Worm (Caenorhabditis elegans) whole organism, young adult: ENCODE results near the gene K02F6.1.
A peak's percentile ranks its signal among the peaks of the same experiment; 100 is the strongest.
"Not testable (repeated sequence)": the region's sequence is repeated elsewhere in the genome, so short reads cannot be mapped to it uniquely, and the experiment has no call there.

ENCODE experiments used
- K12H6.12 ChIP-seq: fragments of 200-800 bp; sonication (Bioruptor generic); optimal IDR thresholded peaks from 2 replicates; lab custom pipeline; 2018; ENCODE audit warnings: mild to moderate bottlenecking, missing genetic modification characterization, missing compliant biosample characterization
- ama-1 ChIP-seq, 3 experiments: fragments of 150-350 bp in 1 of 3; sonication (generic microtip) in 2 of 3; optimal IDR thresholded peaks; 2 replicates each; lab custom pipeline; 2014 to 2018; ENCODE audit warnings: missing biosample characterization in 2 of 3, missing genetic modification characterization in 2 of 3, missing genetic modification reagents in 2 of 3
- bed-1 ChIP-seq: fragments of 200-800 bp; sonication (Bioruptor generic); IDR thresholded peaks from 2 replicates; pipeline ENCODE4 v1.3.6; 2022; ENCODE audit warnings: missing genetic modification reagents, missing genetic modification characterization, missing compliant biosample characterization
- ets-4 ChIP-seq: fragments of 200-800 bp; sonication (Bioruptor generic); optimal IDR thresholded peaks from 2 replicates; lab custom pipeline; 2018; ENCODE audit warnings: mild to moderate bottlenecking, missing genetic modification characterization, missing compliant biosample characterization
- him-1 ChIP-seq: sonication (generic microtip); optimal IDR thresholded peaks from 2 replicates; lab custom pipeline; 2016; ENCODE audit warnings: missing genotype, missing genetic modification reagents, missing genetic modification characterization, missing compliant biosample characterization
- lag-1 ChIP-seq: fragments of 200-800 bp; sonication (Bioruptor generic); IDR thresholded peaks from 2 replicates; pipeline ENCODE4 v1.3.6; 2022; ENCODE audit warnings: missing genetic modification reagents, missing genetic modification characterization, missing compliant biosample characterization
- pbrm-1 ChIP-seq: fragments of 200-800 bp; sonication (Bioruptor generic); IDR thresholded peaks from 2 replicates; pipeline ENCODE4 v1.3.6; 2022; ENCODE audit warnings: missing genetic modification reagents, missing genetic modification characterization, missing compliant biosample characterization
- rcor-1 ChIP-seq: fragments of 200-800 bp; sonication (Bioruptor generic); IDR thresholded peaks from 2 replicates; pipeline ENCODE4 v1.3.6; 2022; ENCODE audit warnings: missing genetic modification reagents, missing genetic modification characterization, missing compliant biosample characterization
- sea-2 ChIP-seq: fragments of 200-800 bp; sonication (Bioruptor generic); IDR thresholded peaks from 2 replicates; pipeline ENCODE4 v1.3.6; 2022; ENCODE audit warnings: missing genetic modification characterization, missing compliant biosample characterization
- zim-3 ChIP-seq: sonication (generic microtip); optimal IDR thresholded peaks from 2 replicates; lab custom pipeline; 2017; ENCODE audit warnings: mild to moderate bottlenecking, missing genetic modification characterization, moderate library complexity, missing compliant biosample characterization

DNA sequence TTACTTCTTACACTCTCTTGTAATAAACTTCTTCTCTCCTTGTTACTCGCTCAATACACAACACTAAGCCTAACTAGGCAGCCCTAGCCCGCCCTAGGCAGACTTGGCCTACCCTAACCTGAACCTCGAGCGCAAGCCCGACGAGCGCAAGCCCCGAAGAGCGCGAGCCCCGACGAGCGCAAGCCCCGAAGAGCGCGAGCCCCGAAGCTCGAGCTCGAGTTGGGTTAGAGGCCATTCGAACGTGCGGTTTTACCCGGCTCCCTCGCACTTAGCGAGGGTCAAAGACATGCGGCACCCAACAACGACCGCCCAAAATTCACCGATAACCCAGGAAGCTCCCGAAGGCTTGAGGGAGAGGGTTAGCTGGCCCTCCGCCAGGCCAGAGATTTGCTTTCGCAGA is 2.6 kb downstream of the K02F6.1 start:
- TF ChIP-seq ama-1 (optimal IDR thresholded peaks at IDR 0.05; lab: Kevin White, UChicago); ama-1 (GFP tag; optimal IDR thresholded peaks at IDR 0.05; lab: Kevin White, UChicago); ets-4 (GFP tag; lab: Kevin White, UChicago); zim-3; him-1 (tag; lab: Kevin White, UChicago); bed-1 (GFP tag; lab: Robert Waterston, UW); pbrm-1 (GFP tag; lab: Robert Waterston, UW); K12H6.12 (tag; lab: Kevin White, UChicago); rcor-1 (GFP tag; lab: Robert Waterston, UW); lag-1 (GFP tag; lab: Robert Waterston, UW): not testable (repeated sequence)
- 0 out of 2 replicates have a peak, but pooled peaks have one; percentile 60 for TF ChIP-seq sea-2
